Worm (Caenorhabditis elegans): ENCODE measurements around the gene pqn-41.

DNA sequence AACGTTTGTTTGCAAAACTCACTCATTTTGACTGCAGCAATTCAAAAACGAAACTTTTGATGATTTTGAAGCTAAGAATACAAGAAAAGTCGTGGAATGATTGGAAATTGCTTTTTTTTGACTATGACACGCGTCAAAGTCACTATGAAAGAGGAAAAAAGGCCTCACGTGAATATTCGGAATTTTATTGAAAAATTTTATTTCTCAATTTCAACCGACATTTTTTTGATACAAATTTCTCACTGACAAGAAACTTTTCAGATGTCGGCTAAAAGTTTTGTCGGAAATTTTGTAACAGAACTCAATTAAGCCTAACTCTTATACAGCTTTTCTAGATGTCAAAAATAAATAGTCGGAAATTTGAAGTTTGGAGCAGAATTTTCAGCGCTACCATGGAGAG, 64.7 kb downstream of the pqn-41 start, which contains the start of gene R155.5:
- no peak for TF ChIP-seq nhr-90 (tag; optimal IDR thresholded peaks at IDR 0.05; ENCODE audit: poor library complexity)
- no peak for TF ChIP-seq aly-2 (tag; optimal IDR thresholded peaks at IDR 0.05)
- no peak for TF ChIP-seq lsy-2 (tag; optimal IDR thresholded peaks at IDR 0.05)
- TF ChIP-seq pag-3 (tag; optimal IDR thresholded peaks at IDR 0.05; ENCODE audit: borderline replicate concordance, insufficient read depth): no peak
- no peak for TF ChIP-seq zag-1 (tag; optimal IDR thresholded peaks at IDR 0.05)
- no peak for TF ChIP-seq grh-1 (GFP tag; IDR thresholded peaks at IDR 0.05)
- no peak for TF ChIP-seq fkh-10 (GFP tag; optimal IDR thresholded peaks at IDR 0.05)
- TF ChIP-seq aha-1 (tag; optimal IDR thresholded peaks at IDR 0.05): no peak
- no peak for TF ChIP-seq unc-62 (GFP tag; optimal IDR thresholded peaks at IDR 0.05)
- TF ChIP-seq lin-39 (tag; optimal IDR thresholded peaks at IDR 0.05): no peak
- TF ChIP-seq elt-3 (tag; optimal IDR thresholded peaks at IDR 0.05): no peak
- no peak for TF ChIP-seq hpl-2 (GFP tag; optimal IDR thresholded peaks at IDR 0.05)

All from whole organism, L1 larva.